Worm (Caenorhabditis elegans) whole organism, mixed stage, embryonic: ENCODE results near the gene fbxa-4.

Experiments used
- M03D4.4 ChIP-seq: sonication (generic microtip); optimal IDR thresholded peaks from 2 replicates; lab custom pipeline; 2017; ENCODE audit warnings: mild to moderate bottlenecking, missing genetic modification characterization, missing compliant biosample characterization
- bed-3 ChIP-seq: fragments of 200-800 bp; sonication (Bioruptor generic); optimal IDR thresholded peaks from 3 replicates; lab custom pipeline; 2018; ENCODE audit warnings: mild to moderate bottlenecking, missing genetic modification characterization, moderate library complexity, missing compliant biosample characterization
- blmp-1 ChIP-seq: fragments of 150-350 bp; optimal IDR thresholded peaks from 2 replicates; lab custom pipeline; 2014; ENCODE audit warnings: missing biosample characterization, missing genetic modification characterization
- ceh-39 ChIP-seq: fragments of 150-350 bp; optimal IDR thresholded peaks from 2 replicates; lab custom pipeline; 2014; ENCODE audit warnings: missing biosample characterization, missing genetic modification characterization
- ceh-43 ChIP-seq: fragments of 200-800 bp; sonication (Bioruptor generic); optimal IDR thresholded peaks from 2 replicates; lab custom pipeline; 2018; ENCODE audit warnings: mild to moderate bottlenecking, missing genetic modification characterization, moderate library complexity, missing compliant biosample characterization
- ceh-83 ChIP-seq: fragments of 200-800 bp; sonication (Bioruptor generic); optimal IDR thresholded peaks from 2 replicates; lab custom pipeline; 2018; ENCODE audit warnings: mild to moderate bottlenecking, missing genetic modification characterization, missing compliant biosample characterization
- ces-1 ChIP-seq: fragments of 150-350 bp; optimal IDR thresholded peaks from 2 replicates; lab custom pipeline; 2014; ENCODE audit warnings: missing biosample characterization, missing genetic modification reagents, missing genetic modification characterization
- cnd-1 ChIP-seq: fragments of 200-800 bp; sonication (Bioruptor generic); optimal IDR thresholded peaks from 2 replicates; lab custom pipeline; 2018; ENCODE audit warnings: mild to moderate bottlenecking, missing genetic modification characterization, missing compliant biosample characterization
- drap-1 ChIP-seq: fragments of 200-800 bp; sonication (Bioruptor generic); optimal IDR thresholded peaks from 3 replicates; lab custom pipeline; 2018; ENCODE audit warnings: mild to moderate bottlenecking, missing genetic modification characterization, missing compliant biosample characterization
- elt-3 ChIP-seq: fragments of 150-350 bp; optimal IDR thresholded peaks from 2 replicates; lab custom pipeline; 2014; ENCODE audit warnings: missing biosample characterization, missing genetic modification characterization
- flh-1 ChIP-seq: fragments of 200-800 bp; sonication (Bioruptor generic); optimal IDR thresholded peaks from 2 replicates; lab custom pipeline; 2018; ENCODE audit warnings: mild to moderate bottlenecking, missing genetic modification characterization, moderate library complexity, missing compliant biosample characterization
- ham-2 ChIP-seq: fragments of 200-800 bp; sonication (Bioruptor generic); optimal IDR thresholded peaks from 2 replicates; lab custom pipeline; 2018; ENCODE audit warnings: mild to moderate bottlenecking, missing genetic modification characterization, missing compliant biosample characterization
- hlh-1 ChIP-seq: fragments of 150-350 bp; optimal IDR thresholded peaks from 2 replicates; lab custom pipeline; 2014; ENCODE audit warnings: missing biosample characterization, missing genetic modification reagents, missing genetic modification characterization
- lin-13 ChIP-seq: fragments of 150-350 bp; optimal IDR thresholded peaks from 2 replicates; lab custom pipeline; 2014; ENCODE audit warnings: missing biosample characterization, missing genetic modification characterization
- lin-32 ChIP-seq: fragments of 200-800 bp; sonication (Bioruptor generic); optimal IDR thresholded peaks from 2 replicates; lab custom pipeline; 2018; ENCODE audit warnings: mild to moderate bottlenecking, missing genetic modification characterization, missing compliant biosample characterization
- lsy-2 ChIP-seq: fragments of 150-350 bp; optimal IDR thresholded peaks from 2 replicates; lab custom pipeline; 2014; ENCODE audit warnings: missing biosample characterization, missing genetic modification characterization
- mep-1 ChIP-seq: fragments of 150-350 bp; optimal IDR thresholded peaks from 2 replicates; lab custom pipeline; 2017; ENCODE audit warnings: missing biosample characterization, missing genetic modification reagents, missing genetic modification characterization, inconsistent platforms
- mls-2 ChIP-seq: sonication (generic microtip); optimal IDR thresholded peaks from 2 replicates; lab custom pipeline; 2016; ENCODE audit warnings: mild to moderate bottlenecking, missing genetic modification characterization, moderate library complexity, missing compliant biosample characterization
- nhr-12 ChIP-seq: fragments of 150-350 bp; optimal IDR thresholded peaks from 2 replicates; lab custom pipeline; 2014; ENCODE audit warnings: missing biosample characterization, missing genetic modification characterization
- nhr-2 ChIP-seq: fragments of 150-350 bp; optimal IDR thresholded peaks from 2 replicates; lab custom pipeline; 2014; ENCODE audit warnings: missing biosample characterization, missing genetic modification characterization
- nhr-237 ChIP-seq: fragments of 150-350 bp; optimal IDR thresholded peaks from 2 replicates; lab custom pipeline; 2014; ENCODE audit warnings: missing biosample characterization, missing genetic modification characterization
- nhr-28 ChIP-seq: fragments of 150-350 bp; optimal IDR thresholded peaks from 2 replicates; lab custom pipeline; 2014; ENCODE audit warnings: missing biosample characterization, missing genetic modification characterization
- pha-4 ChIP-seq: fragments of 150-350 bp; optimal IDR thresholded peaks from 2 replicates; lab custom pipeline; 2018; ENCODE audit warnings: missing biosample characterization, missing genetic modification reagents, missing genetic modification characterization
- sem-2 ChIP-seq: fragments of 200-800 bp; sonication (Bioruptor generic); optimal IDR thresholded peaks from 2 replicates; lab custom pipeline; 2018; ENCODE audit warnings: mild to moderate bottlenecking, missing genetic modification characterization, missing compliant biosample characterization
- snpc-4 ChIP-seq: fragments of 150-350 bp; optimal IDR thresholded peaks from 2 replicates; lab custom pipeline; 2014; ENCODE audit warnings: missing biosample characterization, missing genetic modification characterization
- sptf-1 ChIP-seq: sonication (generic microtip); optimal IDR thresholded peaks from 2 replicates; lab custom pipeline; 2017; ENCODE audit warnings: mild to moderate bottlenecking, missing genetic modification characterization, moderate library complexity, missing compliant biosample characterization
- tbx-8 ChIP-seq: fragments of 200-800 bp; sonication (Bioruptor generic); optimal IDR thresholded peaks from 2 replicates; lab custom pipeline; 2018; ENCODE audit warnings: mild to moderate bottlenecking, missing genetic modification characterization, moderate library complexity, missing compliant biosample characterization
- unc-120 ChIP-seq: sonication (generic microtip); optimal IDR thresholded peaks from 2 replicates; lab custom pipeline; 2017; ENCODE audit warnings: missing genetic modification characterization, missing compliant biosample characterization; ENCODE audit not compliant: poor library complexity, severe bottlenecking
- unc-39 ChIP-seq: fragments of 150-350 bp; optimal IDR thresholded peaks from 2 replicates; lab custom pipeline; 2014; ENCODE audit warnings: missing biosample characterization, missing genetic modification characterization
- unc-62 ChIP-seq: fragments of 150-350 bp; optimal IDR thresholded peaks from 2 replicates; lab custom pipeline; 2014; ENCODE audit warnings: missing biosample characterization, missing genetic modification reagents, missing genetic modification characterization
- zip-8 ChIP-seq: fragments of 150-350 bp; optimal IDR thresholded peaks from 2 replicates; lab custom pipeline; 2014; ENCODE audit warnings: missing biosample characterization, missing genetic modification characterization
- ztf-11 ChIP-seq: fragments of 150-350 bp; optimal IDR thresholded peaks from 2 replicates; lab custom pipeline; 2014; ENCODE audit warnings: missing biosample characterization, missing genetic modification characterization

fbxa-4 gene

DNA sequence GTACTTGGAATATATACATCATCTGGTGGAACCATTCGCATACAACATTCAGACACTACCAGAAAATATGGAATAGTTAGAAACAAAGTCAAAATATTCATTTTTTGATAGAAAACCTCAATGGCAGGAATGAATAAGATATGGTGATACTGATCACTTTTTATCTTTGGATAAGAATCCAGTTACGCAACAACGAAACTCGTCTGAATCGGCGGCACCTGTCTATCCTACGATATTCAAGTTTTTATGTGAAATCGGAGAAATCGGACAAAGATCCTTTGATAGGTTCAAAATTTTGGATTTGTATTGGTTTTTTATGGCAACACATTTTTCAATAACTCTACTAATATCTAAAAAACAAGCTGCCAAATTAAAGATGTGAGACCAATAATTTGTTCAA, 16.4 kb downstream of the fbxa-4 start, which contains the start of gene F16G10.14:
TSS of gene F16G10.14 (minus strand) at position 101 of the 400 bp plus-strand sequence.
- TF ChIP-seq M03D4.4 (tag; lab: Kevin White, UChicago) (no peak), hlh-1 (tag; lab: Kevin White, UChicago) (no peak), nhr-2 (tag; lab: Kevin White, UChicago) (no peak), ham-2 (GFP tag; lab: Kevin White, UChicago) (no peak), unc-62 (GFP tag; lab: Kevin White, UChicago) (no peak), nhr-237 (tag; lab: Kevin White, UChicago) (no peak), unc-39 (no peak), ceh-39 (tag; lab: Kevin White, UChicago) (no peak), lin-32 (no peak), mep-1 (tag; lab: Kevin White, UChicago) (no peak), zip-8 (tag; lab: Kevin White, UChicago) (no peak), snpc-4 (tag; lab: Kevin White, UChicago) (no peak), sem-2 (GFP tag; lab: Kevin White, UChicago) (no peak), ztf-11 (tag; lab: Kevin White, UChicago) (no peak), drap-1 (no peak), cnd-1 (tag; lab: Kevin White, UChicago) (no peak), unc-120 (tag; lab: Kevin White, UChicago) (no peak)

DNA sequence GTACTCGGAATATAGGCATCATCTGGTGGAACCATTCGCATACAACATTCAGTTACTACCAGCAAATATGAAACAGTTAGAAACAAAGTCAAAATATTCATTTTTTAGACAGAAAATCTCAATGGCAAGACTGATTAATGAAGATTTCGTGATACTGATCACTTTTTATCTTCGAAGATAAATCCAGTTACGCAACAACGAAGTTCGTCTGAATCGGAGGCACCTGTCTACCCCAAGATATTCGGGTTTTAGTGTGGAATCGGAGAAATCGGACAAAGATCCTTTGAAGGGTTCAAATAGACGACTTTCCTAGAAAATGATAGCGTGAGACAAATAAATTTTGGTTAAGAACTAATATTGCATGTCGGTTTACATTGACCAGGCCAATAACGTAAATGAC, 19.5 kb downstream of the fbxa-4 start, which contains the start of gene F16G10.13:
TSS of gene F16G10.13 (minus strand) at position 101 of the 400 bp plus-strand sequence.
- TF ChIP-seq ceh-39 (tag; lab: Kevin White, UChicago) (no peak), ceh-43 (GFP tag; lab: Kevin White, UChicago) (no peak), nhr-2 (tag; lab: Kevin White, UChicago) (no peak), unc-39 (no peak), flh-1 (GFP tag; lab: Kevin White, UChicago) (no peak), pha-4 (tag; lab: Kevin White, UChicago) (no peak), drap-1 (no peak), mls-2 (tag; lab: Kevin White, UChicago) (no peak)

DNA sequence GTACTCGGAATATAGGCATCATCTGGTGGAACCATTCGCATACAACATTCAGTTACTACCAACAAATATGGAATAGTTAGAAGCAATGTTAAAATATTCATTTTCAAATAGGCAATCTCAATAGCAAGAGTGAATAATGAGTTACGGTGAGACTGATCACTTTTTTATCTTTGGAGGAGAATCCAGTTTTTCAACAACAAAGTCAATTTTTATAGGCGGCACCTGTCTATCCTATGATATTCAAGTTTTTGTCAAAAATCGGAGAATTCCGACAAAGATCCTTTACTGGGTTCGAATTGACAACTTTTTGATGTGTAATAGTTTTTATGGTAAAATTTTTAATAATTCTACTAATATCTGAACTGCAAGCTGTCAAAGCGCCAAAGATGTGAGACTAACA, 21.5 kb downstream of the fbxa-4 start, which contains the start of gene F16G10.11:
TSS of gene F16G10.11 (minus strand) at position 101 of the 400 bp plus-strand sequence.
- no peak for TF ChIP-seq lsy-2 (tag; lab: Kevin White, UChicago)
- TF ChIP-seq sptf-1 (tag; lab: Kevin White, UChicago): no peak
- no peak for TF ChIP-seq nhr-237 (tag; lab: Kevin White, UChicago)
- TF ChIP-seq nhr-28 (tag; lab: Kevin White, UChicago): no peak
- TF ChIP-seq blmp-1: no peak
- TF ChIP-seq, all 35 proteins: peak for 0

DNA sequence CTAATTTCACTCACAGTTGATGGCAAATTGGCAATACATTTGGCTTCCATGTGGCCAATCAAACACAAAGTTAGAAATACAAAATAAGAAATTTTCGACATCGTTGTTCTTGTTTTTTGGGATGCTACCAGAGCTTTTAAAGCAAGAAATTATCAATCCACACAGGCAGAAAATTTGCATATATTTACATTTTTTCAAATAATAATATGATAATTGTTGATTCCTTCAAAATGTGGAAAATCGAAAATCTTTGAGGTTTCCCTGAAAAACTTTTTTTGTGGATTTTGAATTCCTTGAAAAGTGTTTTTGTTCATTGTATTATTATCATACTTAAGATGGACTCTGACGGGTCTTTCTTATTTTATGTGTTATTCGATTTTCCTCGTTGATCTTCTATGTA, 24.4 kb downstream of the fbxa-4 start, which contains the start of gene F16G10.10:
TSS of gene F16G10.10 (minus strand) at position 101 of the 400 bp plus-strand sequence.
- TF ChIP-seq ceh-83 (GFP tag; lab: Kevin White, UChicago) (no peak), unc-39 (no peak), M03D4.4 (tag; lab: Kevin White, UChicago) (no peak), tbx-8 (GFP tag; lab: Kevin White, UChicago) (no peak), drap-1 (no peak), snpc-4 (tag; lab: Kevin White, UChicago) (no peak), mep-1 (tag; lab: Kevin White, UChicago) (no peak), ces-1 (GFP tag; lab: Kevin White, UChicago) (no peak), sptf-1 (tag; lab: Kevin White, UChicago) (no peak), lin-13 (tag; lab: Kevin White, UChicago) (no peak), nhr-12 (tag; lab: Kevin White, UChicago) (no peak), hlh-1 (tag; lab: Kevin White, UChicago) (no peak), bed-3 (GFP tag; lab: Kevin White, UChicago) (no peak), lsy-2 (tag; lab: Kevin White, UChicago) (no peak), pha-4 (tag; lab: Kevin White, UChicago) (no peak), mls-2 (tag; lab: Kevin White, UChicago) (no peak), flh-1 (GFP tag; lab: Kevin White, UChicago) (no peak)

DNA sequence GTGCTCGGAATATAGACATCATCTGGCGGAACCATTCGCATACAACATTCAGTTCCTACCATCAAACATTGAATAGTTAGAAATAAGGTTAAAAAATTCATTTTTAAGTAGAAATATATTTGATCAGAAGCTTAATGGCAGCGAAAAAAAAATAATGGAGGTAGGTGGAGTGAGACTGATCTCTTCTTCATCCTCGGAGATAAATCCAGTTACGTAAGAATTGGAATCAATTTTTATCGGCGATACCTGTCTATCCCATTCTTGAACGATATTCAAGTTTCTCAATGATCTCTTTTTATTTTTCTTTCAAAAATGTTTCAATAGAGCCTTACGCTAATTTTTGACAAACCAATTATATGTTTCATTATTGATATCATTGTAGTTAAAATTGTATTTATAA, 29.8 kb downstream of the fbxa-4 start, which contains the start of gene F16G10.9:
TSS of gene F16G10.9 (minus strand) at position 101 of the 400 bp plus-strand sequence.
- TF ChIP-seq ceh-39 (tag; lab: Kevin White, UChicago) (no peak), unc-62 (GFP tag; lab: Kevin White, UChicago) (no peak), nhr-28 (tag; lab: Kevin White, UChicago) (no peak), pha-4 (tag; lab: Kevin White, UChicago) (no peak), lsy-2 (tag; lab: Kevin White, UChicago) (no peak), nhr-237 (tag; lab: Kevin White, UChicago) (no peak), ham-2 (GFP tag; lab: Kevin White, UChicago) (no peak), sem-2 (GFP tag; lab: Kevin White, UChicago) (no peak), ces-1 (GFP tag; lab: Kevin White, UChicago) (no peak), nhr-2 (tag; lab: Kevin White, UChicago) (no peak), unc-39 (no peak), sptf-1 (tag; lab: Kevin White, UChicago) (no peak), mls-2 (tag; lab: Kevin White, UChicago) (no peak), nhr-12 (tag; lab: Kevin White, UChicago) (no peak), drap-1 (no peak), elt-3 (tag; lab: Kevin White, UChicago) (no peak), M03D4.4 (tag; lab: Kevin White, UChicago) (no peak)
